Worm (Caenorhabditis elegans): Measurements from ENCODE around the gene nhr-105.

ce11 chrIV:7009531-7009930 lies 40.4 kb upstream of the nhr-105 start, which contains the start of gene C25A8.2:
- TF ChIP-seq klf-2 (GFP tag; conservative IDR thresholded peaks at IDR 0.05) (no peak), flt-1 (GFP tag; IDR thresholded peaks at IDR 0.05) (no peak), ztf-29 (GFP tag; IDR thresholded peaks at IDR 0.05) (no peak), tab-1 (GFP tag; IDR thresholded peaks at IDR 0.05) (no peak), cog-1 (tag; optimal IDR thresholded peaks at IDR 0.05) (no peak), med-1 (GFP tag; optimal IDR thresholded peaks at IDR 0.05; ENCODE audit: insufficient read depth) (no peak), ztf-23 (GFP tag; IDR thresholded peaks at IDR 0.05) (no peak)
